Fruit fly (Drosophila melanogaster): ENCODE results near the gene FASN1.

Gene FASN1

DNA sequence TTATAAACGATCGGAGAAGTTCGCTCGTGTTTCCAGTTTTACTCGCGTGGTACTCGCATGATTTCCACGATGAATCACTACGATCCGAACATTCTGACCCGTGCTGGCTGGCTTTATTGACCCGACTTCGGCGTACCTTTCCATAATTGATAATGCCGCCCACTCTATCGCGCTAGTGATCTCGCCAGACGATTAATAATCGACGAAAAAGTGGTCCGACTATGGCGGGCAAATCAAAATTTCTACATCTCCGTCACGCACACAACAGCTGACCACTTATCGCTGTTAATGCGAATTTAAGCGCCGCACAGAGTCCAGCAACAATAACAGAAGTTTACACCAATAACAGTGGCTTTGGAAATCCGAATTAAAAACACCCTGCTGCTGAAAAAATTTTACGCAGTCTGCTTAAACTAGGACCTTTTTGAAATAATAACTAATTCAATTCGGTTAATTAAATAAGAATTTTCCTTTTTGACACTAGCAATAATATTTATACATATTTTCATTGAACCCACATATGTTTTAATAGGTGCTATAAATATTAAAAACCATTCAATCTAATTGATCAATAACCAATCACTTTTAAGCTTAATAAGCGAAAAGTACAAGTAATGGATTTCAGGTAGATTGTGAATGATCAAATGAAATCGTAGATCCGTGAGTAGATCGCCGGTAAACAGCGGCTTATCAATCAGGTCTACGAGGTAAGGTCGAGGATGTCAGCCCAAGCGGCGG lies 519 bp upstream of the FASN1 start:
- no peak; the same call in 2 of the 4 replicates for TF ChIP-seq Gug (GFP tag; IDR thresholded peaks at IDR 0.05)
- no peak for TF ChIP-seq bigmax (GFP tag; optimal IDR thresholded peaks at IDR 0.05)
- no peak for TF ChIP-seq onecut (GFP tag; IDR thresholded peaks at IDR 0.05)
- no peak for TF ChIP-seq pros (GFP tag; optimal IDR thresholded peaks at IDR 0.05)
- 0 out of 3 replicates have a peak, but pooled peaks have one; percentile 12 for TF ChIP-seq H15 (GFP tag; IDR thresholded peaks at IDR 0.05)
- TF ChIP-seq pho (GFP tag; optimal IDR thresholded peaks at IDR 0.05), result peak; percentile 31
- TF ChIP-seq CG11085 (GFP tag; IDR thresholded peaks at IDR 0.05), result no peak
- no peak for TF ChIP-seq Stat92E (GFP tag; optimal IDR thresholded peaks at IDR 0.05)
- TF ChIP-seq Xbp1 (GFP tag; optimal IDR thresholded peaks at IDR 0.05), result peak; percentile 57
- no peak for TF ChIP-seq CG9797 (GFP tag; optimal IDR thresholded peaks at IDR 0.05)
- TF ChIP-seq lola (GFP tag; optimal IDR thresholded peaks at IDR 0.05), result no peak
- no peak for TF ChIP-seq Eip74EF (GFP tag; optimal IDR thresholded peaks at IDR 0.05)
- peak; percentile 51 for TF ChIP-seq lab (GFP tag; optimal IDR thresholded peaks at IDR 0.05)
- peak; percentile 70 for TF ChIP-seq CG30403 (GFP tag; optimal IDR thresholded peaks at IDR 0.05)
- TF ChIP-seq CG9932 (GFP tag; IDR thresholded peaks at IDR 0.05), result peak; percentile 55; the same call in 1 of the 2 replicates
- no peak for TF ChIP-seq CG1602 (GFP tag; optimal IDR thresholded peaks at IDR 0.05)
- TF ChIP-seq Ets97D (GFP tag; optimal IDR thresholded peaks at IDR 0.05), result no peak
- TF ChIP-seq CG17359 (tag; optimal IDR thresholded peaks at IDR 0.05), result no peak
- no peak for TF ChIP-seq CG7928 (GFP tag; optimal IDR thresholded peaks at IDR 0.05)
- peak; percentile 3 for TF ChIP-seq HHEX (GFP tag; optimal IDR thresholded peaks at IDR 0.05)
- peak; percentile 66 for TF ChIP-seq CG3281 (GFP tag; optimal IDR thresholded peaks at IDR 0.05)
- TF ChIP-seq CG4854 (GFP tag; optimal IDR thresholded peaks at IDR 0.05), result no peak
- peak; percentile 72 for TF ChIP-seq CoRest (tag; optimal IDR thresholded peaks at IDR 0.05)
- no peak for TF ChIP-seq CG4617 (GFP tag; optimal IDR thresholded peaks at IDR 0.05; ENCODE audit: borderline replicate concordance)
- TF ChIP-seq ro (GFP tag; IDR thresholded peaks at IDR 0.05), result 0 out of 2 replicates have a peak, but pooled peaks have one; percentile 19
- peak; percentile 84 for TF ChIP-seq CG17361 (GFP tag; IDR thresholded peaks at IDR 0.05)
- TF ChIP-seq zfh2 (GFP tag; optimal IDR thresholded peaks at IDR 0.05), result peak; percentile 34
- TF ChIP-seq CG9817 (tag; optimal IDR thresholded peaks at IDR 0.05), result peak; percentile 5
- peak; percentile 43 for TF ChIP-seq CG12391 (tag; optimal IDR thresholded peaks at IDR 0.05)
- TF ChIP-seq CG34376 (GFP tag; optimal IDR thresholded peaks at IDR 0.05), result peak; percentile 63
- TF ChIP-seq Dp (GFP tag; optimal IDR thresholded peaks at IDR 0.05), result peak; percentile 70
- no peak for TF ChIP-seq cato (GFP tag; optimal IDR thresholded peaks at IDR 0.05; ENCODE audit: borderline replicate concordance)
- peak; percentile 50 for TF ChIP-seq BEAF-32 (GFP tag; optimal IDR thresholded peaks at IDR 0.05)
- TF ChIP-seq gce (GFP tag; IDR thresholded peaks at IDR 0.05), result no peak
- peak; percentile 23 for TF ChIP-seq CG12155 (GFP tag; optimal IDR thresholded peaks at IDR 0.05)
- TF ChIP-seq Hr78 (GFP tag; optimal IDR thresholded peaks at IDR 0.05), result peak in 1 of 2 experiments; percentile 6
- TF ChIP-seq Sry-δ (GFP tag; optimal IDR thresholded peaks at IDR 0.05), result peak; percentile 34
- TF ChIP-seq al (GFP tag; IDR thresholded peaks at IDR 0.05), result peak; percentile 5; the same call in 1 of the 2 replicates
- no peak for TF ChIP-seq Side (GFP tag; optimal IDR thresholded peaks at IDR 0.05)
- peak; percentile 52 for TF ChIP-seq ind (GFP tag; optimal IDR thresholded peaks at IDR 0.05)
- TF ChIP-seq Six4 (GFP tag; optimal IDR thresholded peaks at IDR 0.05), result no peak
- TF ChIP-seq CG1792 (GFP tag; optimal IDR thresholded peaks at IDR 0.05), result no peak
- TF ChIP-seq hth (optimal IDR thresholded peaks at IDR 0.05), result no peak
- peak; percentile 21 for TF ChIP-seq pzg (GFP tag; optimal IDR thresholded peaks at IDR 0.05)
- TF ChIP-seq pnt (GFP tag; optimal IDR thresholded peaks at IDR 0.05), result peak; percentile 31
- no peak for TF ChIP-seq ci (GFP tag; IDR thresholded peaks at IDR 0.05)
- TF ChIP-seq crol (GFP tag; IDR thresholded peaks at IDR 0.05), result no peak
- peak; percentile 25 for TF ChIP-seq bab2 (GFP tag; optimal IDR thresholded peaks at IDR 0.05)
- peak; percentile 67 for TF ChIP-seq slbo (GFP tag; IDR thresholded peaks at IDR 0.05)
